Worm (Caenorhabditis elegans) whole organism, early embryonic: ENCODE measurements around the gene enpp-1.

Experiments
- B0310.2 ChIP-seq: sonication (generic microtip); optimal IDR thresholded peaks from 2 replicates; lab custom pipeline; 2016; ENCODE audit warnings: mild to moderate bottlenecking, missing genetic modification characterization, missing compliant biosample characterization
- F13C5.2 ChIP-seq: sonication (generic microtip); optimal IDR thresholded peaks from 2 replicates; lab custom pipeline; 2017; ENCODE audit warnings: mild to moderate bottlenecking, missing genetic modification characterization, inconsistent platforms, missing compliant biosample characterization
- aly-1 ChIP-seq: sonication (generic microtip); optimal IDR thresholded peaks from 2 replicates; lab custom pipeline; 2016; ENCODE audit warnings: missing genetic modification characterization, missing compliant biosample characterization
- ceh-13 ChIP-seq: fragments of 200-800 bp; sonication (Bioruptor generic); optimal IDR thresholded peaks from 2 replicates; lab custom pipeline; 2018; ENCODE audit warnings: mild to moderate bottlenecking, missing genetic modification characterization, missing compliant biosample characterization
- ceh-36 ChIP-seq: sonication (generic microtip); optimal IDR thresholded peaks from 2 replicates; lab custom pipeline; 2016; ENCODE audit warnings: missing genetic modification characterization, inconsistent platforms, missing compliant biosample characterization
- ets-7 ChIP-seq: sonication (generic microtip); optimal IDR thresholded peaks from 2 replicates; lab custom pipeline; 2016; ENCODE audit warnings: missing genotype, missing genetic modification characterization, missing compliant biosample characterization
- flt-1 ChIP-seq: fragments of 200-800 bp; sonication (Bioruptor generic); IDR thresholded peaks from 2 replicates; pipeline ENCODE4 v1.3.6; 2022; ENCODE audit warnings: missing genetic modification characterization, missing compliant biosample characterization
- hmbx-1 ChIP-seq: sonication (generic microtip); optimal IDR thresholded peaks from 2 replicates; lab custom pipeline; 2016; ENCODE audit warnings: mild to moderate bottlenecking, missing genetic modification characterization, missing compliant biosample characterization
- hmg-4 ChIP-seq: fragments of 200-800 bp; sonication (Bioruptor generic); optimal IDR thresholded peaks from 2 replicates; lab custom pipeline; 2018; ENCODE audit warnings: mild to moderate bottlenecking, missing genetic modification characterization, missing compliant biosample characterization
- hnd-1 ChIP-seq: sonication (generic microtip); optimal IDR thresholded peaks from 2 replicates; lab custom pipeline; 2016; ENCODE audit warnings: missing genetic modification characterization, missing compliant biosample characterization
- pes-1 ChIP-seq: fragments of 200-800 bp; sonication (Bioruptor generic); IDR thresholded peaks from 2 replicates; pipeline ENCODE4 v1.3.6; 2022; ENCODE audit warnings: missing genetic modification reagents, missing genetic modification characterization, missing compliant biosample characterization
- scrt-1 ChIP-seq: fragments of 200-800 bp; sonication (Bioruptor generic); IDR thresholded peaks from 2 replicates; pipeline ENCODE4 v1.3.6; 2022; ENCODE audit warnings: missing genetic modification characterization, missing compliant biosample characterization
- sea-1 ChIP-seq: fragments of 200-800 bp; sonication (Bioruptor generic); conservative IDR thresholded peaks from 2 replicates; pipeline ENCODE4 v1.3.6; 2022; ENCODE audit warnings: missing genetic modification characterization, missing compliant biosample characterization
- tbx-11 ChIP-seq: fragments of 200-800 bp; sonication (Bioruptor generic); IDR thresholded peaks from 2 replicates; pipeline ENCODE4 v1.3.6; 2022; ENCODE audit warnings: missing genetic modification characterization, missing compliant biosample characterization
- tbx-37 ChIP-seq: fragments of 200-800 bp; sonication (Bioruptor generic); conservative IDR thresholded peaks from 2 replicates; pipeline ENCODE4 v1.3.6; 2022; ENCODE audit warnings: missing genetic modification reagents, missing genetic modification characterization, missing compliant biosample characterization
- tra-4 ChIP-seq: sonication (generic microtip); optimal IDR thresholded peaks from 2 replicates; lab custom pipeline; 2017; ENCODE audit warnings: missing genetic modification characterization, missing compliant biosample characterization

Gene enpp-1

ce11 chrV:12184308-12184999 lies 53.2 kb downstream of the enpp-1 start, which contains the start of gene srd-4:
TSS of gene srd-4 (plus strand) at chrV:12184949.
- TF ChIP-seq flt-1 (no peak), tra-4 (no peak), hmg-4 (GFP tag; lab: Kevin White, UChicago) (no peak), pes-1 (GFP tag; lab: Robert Waterston, UW) (no peak), F13C5.2 (tag; lab: Kevin White, UChicago) (no peak), aly-1 (tag; lab: Kevin White, UChicago) (no peak), hmbx-1 (no peak), tbx-11 (GFP tag; lab: Robert Waterston, UW) (no peak), B0310.2 (tag; lab: Kevin White, UChicago) (no peak), ceh-13 (GFP tag; lab: Kevin White, UChicago) (no peak), sea-1 (GFP tag; lab: Robert Waterston, UW) (no peak), hnd-1 (tag; lab: Kevin White, UChicago) (no peak), ets-7 (tag; lab: Kevin White, UChicago) (no peak), tbx-37 (GFP tag; lab: Robert Waterston, UW) (no peak), ceh-36 (tag; lab: Kevin White, UChicago) (no peak), scrt-1 (GFP tag; lab: Robert Waterston, UW) (no peak)
